Fruit fly (Drosophila melanogaster) whole organism, larva: ENCODE results near the gene Tango1.

ENCODE experiments used
- noc ChIP-seq: fragments of 200-800 bp; sonication (Bioruptor generic); optimal IDR thresholded peaks from 3 replicates; lab custom pipeline; 2019; ENCODE audit warnings: missing biosample characterization, mild to moderate bottlenecking, missing genetic modification characterization, moderate library complexity

Gene Tango1

dm6 chr2L:6647103-6647711, 2.0 kb upstream of the Tango1 start:
- peak; percentile 92 for TF ChIP-seq noc (tag; lab: Kevin White, UChicago)

- TF ChIP-seq noc (tag; lab: Kevin White, UChicago): peak; percentile 95
These were observed 992 bp upstream of the Tango1 start for dm6 chr2L:6648163-6648628.

dm6 chr2L:6656264-6656676, 7.1 kb downstream of the Tango1 start, which contains the start of gene CG31633:
Gene CG31633, minus strand, starts transcription at chr2L:6656321.
- TF ChIP-seq noc (tag; lab: Kevin White, UChicago): no peak

dm6 chr2L:6657969-6658748, 9.0 kb downstream of the Tango1 start, which contains the start of the genes CG31636 and Ube4A:
Gene CG31636, minus strand, starts transcription at chr2L:6658152.
Gene Ube4A, plus strand, starts transcription at chr2L:6658517.
- TF ChIP-seq noc (tag; lab: Kevin White, UChicago): no peak

DNA sequence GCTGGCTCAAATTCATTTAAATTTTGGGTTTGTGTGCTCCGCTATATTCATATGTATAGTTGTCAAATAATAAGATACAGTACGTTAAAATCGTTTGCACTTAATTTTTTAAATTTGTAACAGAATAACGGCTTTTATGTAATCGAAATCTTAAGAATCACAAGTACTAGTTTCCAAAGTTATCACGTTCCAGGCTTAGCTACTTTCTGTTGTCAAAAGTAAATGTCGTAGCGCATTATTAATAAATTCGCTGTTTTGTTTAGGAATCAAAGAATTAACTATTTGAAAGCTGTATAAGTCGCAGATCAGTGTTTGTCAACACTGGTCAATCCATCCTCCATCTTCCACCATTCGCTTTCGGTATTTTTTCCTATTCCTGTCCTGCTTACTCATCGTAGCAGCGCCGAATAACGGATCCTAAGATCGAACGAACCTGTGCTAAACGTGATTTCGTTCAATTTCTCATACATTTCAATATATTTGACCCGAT, 14.4 kb downstream of the Tango1 start, which contains the start of the genes CG13771, CG34310 and cup:
CG13771 (minus strand) TSS at position 51 of the 490 bp plus-strand sequence.
CG34310 (plus strand) TSS at position 103 of the 490 bp plus-strand sequence.
cup (plus strand) TSS at position 103 of the 490 bp plus-strand sequence.
- no peak for TF ChIP-seq noc (tag; lab: Kevin White, UChicago)

DNA sequence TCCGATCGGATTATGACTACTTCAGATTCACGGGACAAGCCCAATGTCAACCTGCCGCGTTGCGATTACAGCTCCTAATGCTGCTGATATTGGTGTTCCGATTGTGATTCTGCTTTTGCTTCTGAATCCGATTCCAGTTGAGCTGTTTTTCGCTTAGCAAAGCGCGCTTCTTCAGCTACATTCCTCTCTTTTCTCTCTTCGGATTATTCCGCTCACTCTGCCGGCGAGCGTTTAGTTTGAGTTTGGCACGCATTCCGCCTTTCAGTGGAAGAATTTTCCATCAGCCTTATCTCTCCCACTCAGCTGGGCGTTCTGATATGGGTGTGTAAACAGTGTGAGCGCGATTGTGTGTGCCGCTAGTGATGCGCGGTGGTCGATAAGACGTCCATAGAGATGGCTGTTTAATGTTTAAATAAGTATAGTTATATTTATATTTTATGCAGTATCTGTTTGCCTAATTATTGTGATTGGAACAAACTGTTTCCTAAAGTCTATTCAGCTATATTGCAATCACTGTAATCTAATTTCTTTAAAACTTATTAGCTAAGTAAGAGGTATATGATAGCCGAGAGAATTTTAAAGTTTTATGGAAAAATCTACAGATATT, 18.6 kb downstream of the Tango1 start, which contains the start of gene Galt:
Galt (minus strand) TSS at position 315 of the 607 bp plus-strand sequence.
- no peak for TF ChIP-seq noc (tag; lab: Kevin White, UChicago)

DNA sequence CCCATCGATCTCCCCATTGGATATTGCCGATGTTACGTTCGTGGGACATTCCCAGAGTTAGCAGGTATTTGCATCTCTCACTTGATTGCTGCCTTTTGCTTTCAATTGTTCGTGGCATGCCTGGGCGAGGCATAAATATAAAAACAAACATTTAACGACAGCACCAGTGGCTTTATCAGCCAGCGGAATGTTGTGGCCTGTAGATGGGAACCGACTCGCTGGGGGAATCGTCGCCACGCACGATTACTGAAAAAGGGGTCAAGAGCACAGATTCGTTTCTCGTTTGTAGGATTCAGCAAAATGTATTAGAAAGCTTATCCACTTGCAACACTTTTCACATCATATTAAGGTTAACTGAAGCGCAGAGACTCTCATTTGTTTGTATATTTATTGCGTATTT, 22.2 kb downstream of the Tango1 start:
- TF ChIP-seq noc (tag; lab: Kevin White, UChicago): no peak

DNA sequence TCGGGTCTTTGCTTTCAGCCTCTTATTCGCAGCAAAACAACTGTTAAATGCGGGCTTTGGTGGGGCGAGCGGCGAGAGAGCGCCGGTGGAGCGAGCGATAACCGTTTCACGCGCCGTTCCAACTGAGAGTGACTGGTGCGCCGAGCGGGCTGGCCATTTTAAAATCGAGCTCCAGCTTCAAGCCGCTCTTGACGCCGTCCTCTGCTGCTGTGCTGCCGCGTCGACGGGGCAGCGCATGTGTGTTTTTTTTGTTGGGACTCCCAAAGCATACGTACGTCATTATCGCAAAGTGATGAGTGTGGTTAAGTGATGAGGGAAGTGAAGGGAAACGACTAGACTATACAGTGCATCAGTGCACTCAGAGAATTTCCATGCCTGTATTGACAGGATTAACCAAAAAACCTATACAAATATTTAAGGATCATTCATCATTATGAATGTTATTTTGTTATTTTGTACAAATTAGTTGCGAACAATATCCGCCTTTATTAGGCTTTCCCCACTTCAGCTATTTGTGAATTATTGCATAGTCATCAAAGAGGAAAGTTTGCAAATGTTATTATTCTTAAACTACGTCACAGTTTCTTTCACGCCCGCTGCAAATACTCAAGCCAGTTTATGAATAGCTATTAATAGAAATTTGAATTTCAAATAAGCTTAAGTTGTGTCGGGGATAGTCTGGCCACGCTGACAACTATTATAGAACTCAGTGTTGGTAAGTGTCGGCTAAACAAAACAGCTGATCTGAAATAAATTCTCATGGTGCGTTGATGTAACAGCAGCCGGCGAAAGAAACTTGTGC, 24.2 kb downstream of the Tango1 start, which contains the start of gene Spn27A:
Spn27A (minus strand) TSS at position 137 of the 802 bp plus-strand sequence.
- peak; percentile 17 for TF ChIP-seq noc (tag; lab: Kevin White, UChicago)

DNA sequence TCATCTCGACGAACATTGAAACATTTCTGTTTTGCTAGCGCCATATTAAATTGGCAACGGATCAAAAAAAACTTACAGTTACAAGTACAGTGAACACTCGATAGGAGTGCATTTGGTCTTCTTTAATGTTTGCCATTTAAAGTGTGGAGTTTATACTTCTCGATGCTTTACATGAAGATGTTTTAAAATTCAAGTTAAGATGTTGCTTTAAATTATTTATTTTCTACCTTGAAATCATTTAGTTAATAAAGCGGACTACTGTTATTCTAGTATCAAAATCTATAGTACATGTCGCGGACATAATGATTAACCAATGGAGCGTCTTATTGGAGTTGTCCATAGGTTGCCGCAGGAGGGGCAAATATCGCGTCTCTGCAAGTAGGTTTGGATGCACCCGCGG, 27.3 kb downstream of the Tango1 start, which contains the start of gene cort:
cort (minus strand) TSS at position 101 of the 400 bp plus-strand sequence.
- TF ChIP-seq noc (tag; lab: Kevin White, UChicago): no peak

DNA sequence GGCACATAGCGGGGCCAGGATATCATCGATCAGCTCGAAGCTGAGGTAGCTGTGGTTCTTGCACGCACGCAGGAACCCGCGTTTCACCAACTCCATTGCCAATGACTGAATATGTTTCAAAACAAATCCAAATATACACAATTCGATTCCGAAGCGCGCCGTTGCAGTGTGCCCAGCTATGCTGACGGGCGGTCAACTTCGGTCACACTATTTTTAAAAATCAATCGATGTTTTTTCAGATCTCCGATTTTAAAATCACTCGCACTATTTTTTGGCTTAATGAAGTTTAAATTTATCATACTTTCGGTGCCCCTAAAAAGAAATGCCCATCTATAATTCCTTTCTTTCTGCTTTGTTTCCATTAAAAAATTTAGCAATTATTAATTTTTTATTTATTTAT, 28.3 kb downstream of the Tango1 start, which contains the start of gene Nse1:
Nse1 (minus strand) TSS at position 173 of the 400 bp plus-strand sequence.
- no peak for TF ChIP-seq noc (tag; lab: Kevin White, UChicago)

dm6 chr2L:6682909-6683308, 33.7 kb downstream of the Tango1 start:
- peak; percentile 47 for TF ChIP-seq noc (tag; lab: Kevin White, UChicago)

- TF ChIP-seq noc (tag; lab: Kevin White, UChicago): peak; percentile 61
These were observed 35.0 kb downstream of the Tango1 start, which contains the start of gene Nhe3 for dm6 chr2L:6683992-6684882. Gene Nhe3, minus strand, starts transcription at chr2L:6684364.

DNA sequence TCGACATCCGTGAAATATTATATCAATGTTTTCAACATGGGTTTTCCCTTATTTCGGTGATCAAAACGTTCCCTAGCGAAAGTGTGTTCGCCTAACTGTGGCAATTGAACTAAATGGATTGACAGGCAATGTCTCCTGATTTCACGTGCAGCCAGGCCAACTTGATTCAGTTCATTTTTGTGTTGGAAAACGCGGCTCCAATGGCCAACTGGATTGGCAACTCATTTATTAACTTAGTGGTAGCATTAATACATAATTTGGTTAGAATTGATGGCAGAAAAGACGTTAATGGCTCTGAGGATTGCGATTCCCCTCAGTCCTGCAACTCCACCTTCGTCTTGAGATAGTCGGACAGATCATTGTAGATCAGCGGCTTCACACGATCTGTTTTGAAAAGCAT, 37.4 kb downstream of the Tango1 start, which contains the start of gene CG11327:
CG11327 (minus strand) TSS at position 101 of the 400 bp plus-strand sequence.
- TF ChIP-seq noc (tag; lab: Kevin White, UChicago): no peak
